Fruit fly (Drosophila melanogaster) whole organism, adult: ENCODE measurements around the gene CG9029.

ENCODE experiments used
- CG11617 ChIP-seq: fragments of 200-800 bp; sonication (Bioruptor generic); optimal IDR thresholded peaks from 2 replicates; lab custom pipeline; 2017; ENCODE audit warnings: mild to moderate bottlenecking, missing biosample characterization, missing genetic modification reagents, missing genetic modification characterization
- CG12768 ChIP-seq: fragments of 200-800 bp; sonication (Bioruptor generic); optimal IDR thresholded peaks from 2 replicates; lab custom pipeline; 2017; ENCODE audit warnings: missing biosample characterization, missing genetic modification characterization, mild to moderate bottlenecking, moderate library complexity, missing genetic modification reagents
- CG14711 ChIP-seq: fragments of 200-800 bp; sonication (Bioruptor generic); optimal IDR thresholded peaks from 2 replicates; lab custom pipeline; 2018; ENCODE audit warnings: missing biosample characterization, mild to moderate bottlenecking, missing genetic modification characterization, moderate library complexity
- CG1620 ChIP-seq: fragments of 200-800 bp; sonication (Bioruptor generic); optimal IDR thresholded peaks from 2 replicates; lab custom pipeline; 2016; ENCODE audit warnings: missing biosample characterization, missing genetic modification characterization
- CG33017 ChIP-seq: fragments of 200-800 bp; sonication (Bioruptor generic); optimal IDR thresholded peaks from 2 replicates; lab custom pipeline; 2018; ENCODE audit warnings: missing biosample characterization, mild to moderate bottlenecking, missing genetic modification characterization, moderate library complexity
- CG5204 ChIP-seq: fragments of 200-800 bp; sonication (Bioruptor generic); optimal IDR thresholded peaks from 2 replicates; lab custom pipeline; 2016; ENCODE audit warnings: missing biosample characterization, missing genetic modification characterization
- CG7045 ChIP-seq: fragments of 200-800 bp; sonication (Bioruptor generic); optimal IDR thresholded peaks from 2 replicates; lab custom pipeline; 2017; ENCODE audit warnings: missing biosample characterization, mild to moderate bottlenecking, missing genetic modification characterization
- CG7101 ChIP-seq: fragments of 200-800 bp; sonication (Bioruptor generic); optimal IDR thresholded peaks from 2 replicates; lab custom pipeline; 2018; ENCODE audit warnings: missing biosample characterization, mild to moderate bottlenecking, missing genetic modification characterization, moderate library complexity
- Clk ChIP-seq: fragments of 200-800 bp; sonication (Bioruptor generic); optimal IDR thresholded peaks from 2 replicates; lab custom pipeline; 2017; ENCODE audit warnings: missing biosample characterization, missing genetic modification characterization
- Crg-1 ChIP-seq: fragments of 200-800 bp; sonication (Bioruptor generic); optimal IDR thresholded peaks from 2 replicates; lab custom pipeline; 2016; ENCODE audit warnings: missing biosample characterization, missing genetic modification characterization
- Hr96 ChIP-seq: fragments of 200-800 bp; sonication (Bioruptor generic); optimal IDR thresholded peaks from 2 replicates; lab custom pipeline; 2016; ENCODE audit warnings: missing biosample characterization, missing genetic modification characterization
- Mnt ChIP-seq: fragments of 200-800 bp; sonication (Bioruptor generic); optimal IDR thresholded peaks from 2 replicates; lab custom pipeline; 2016; ENCODE audit warnings: missing biosample characterization, mild to moderate bottlenecking, missing genetic modification characterization
- bab1 ChIP-seq: fragments of 200-800 bp; sonication (Bioruptor generic); optimal IDR thresholded peaks from 3 replicates; lab custom pipeline; 2019; ENCODE audit warnings: missing biosample characterization, mild to moderate bottlenecking, missing genetic modification characterization, moderate library complexity
- cic ChIP-seq: fragments of 200-800 bp; sonication (Bioruptor generic); optimal IDR thresholded peaks from 2 replicates; lab custom pipeline; 2017; ENCODE audit warnings: missing biosample characterization, mild to moderate bottlenecking, missing genetic modification characterization, moderate library complexity
- cnc ChIP-seq, 2 experiments: fragments of >200 bp; optimal IDR thresholded peaks; 2 replicates each; lab custom pipeline; 2017
- ovo ChIP-seq: fragments of 200-800 bp; sonication (Bioruptor generic); optimal IDR thresholded peaks from 2 replicates; lab custom pipeline; 2016; ENCODE audit warnings: missing biosample characterization, missing genetic modification characterization
- pad ChIP-seq: fragments of 200-800 bp; sonication (Bioruptor generic); optimal IDR thresholded peaks from 3 replicates; lab custom pipeline; 2017; ENCODE audit warnings: missing biosample characterization, missing genetic modification characterization, mild to moderate bottlenecking, moderate library complexity, missing genetic modification reagents
- tj ChIP-seq: fragments of 200-800 bp; sonication (Bioruptor generic); optimal IDR thresholded peaks from 3 replicates; lab custom pipeline; 2017; ENCODE audit warnings: missing biosample characterization, mild to moderate bottlenecking, missing genetic modification characterization, moderate library complexity
- toe ChIP-seq: fragments of 200-800 bp; sonication (Bioruptor generic); optimal IDR thresholded peaks from 2 replicates; lab custom pipeline; 2016; ENCODE audit warnings: missing biosample characterization, missing genetic modification characterization

The CG9029 gene

DNA sequence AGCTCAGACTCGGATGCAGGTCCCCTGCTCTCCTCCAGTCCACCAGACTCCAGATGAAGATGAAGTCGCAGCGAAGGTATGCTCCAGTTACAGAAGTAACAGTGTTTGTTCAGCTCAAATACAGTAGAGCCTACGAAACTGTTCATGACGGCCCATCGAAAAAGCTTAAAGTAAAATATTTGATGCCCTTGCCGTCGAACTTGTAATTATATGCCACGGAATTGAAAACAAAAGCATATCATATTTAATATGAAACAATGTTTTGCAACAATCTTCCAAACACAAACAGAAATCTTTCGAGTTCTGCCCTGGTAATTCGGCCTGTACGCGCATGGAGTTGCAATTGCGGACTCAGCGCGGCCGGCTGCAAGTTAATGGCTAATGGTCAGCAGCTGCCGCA is 4.6 kb upstream of the CG9029 start:
- TF ChIP-seq tj (GFP tag; lab: Kevin White, UChicago) (no peak), cnc (optimal IDR thresholded peaks at IDR 0.05; lab: Kevin White, UChicago) (no peak), CG7101 (tag; lab: Kevin White, UChicago) (no peak), Mnt (GFP tag; lab: Kevin White, UChicago) (no peak), CG5204 (GFP tag; lab: Kevin White, UChicago) (no peak), CG14711 (tag; lab: Kevin White, UChicago) (no peak), CG7045 (GFP tag; lab: Kevin White, UChicago) (no peak), ovo (GFP tag; lab: Kevin White, UChicago) (no peak), CG11617 (GFP tag; lab: Kevin White, UChicago) (no peak), Crg-1 (GFP tag; lab: Kevin White, UChicago) (no peak)

dm6 chr2L:5883441-5883840 is 2.4 kb upstream of the CG9029 start, which contains the start of gene CG44574:
Gene CG44574, plus strand, starts transcription at chr2L:5883741.
- TF ChIP-seq CG7101 (tag; lab: Kevin White, UChicago) (no peak), cnc (optimal IDR thresholded peaks at IDR 0.05; lab: Kevin White, UChicago) (no peak), cic (GFP tag; lab: Kevin White, UChicago) (no peak), CG11617 (GFP tag; lab: Kevin White, UChicago) (no peak), Crg-1 (GFP tag; lab: Kevin White, UChicago) (no peak), tj (GFP tag; lab: Kevin White, UChicago) (no peak), CG14711 (tag; lab: Kevin White, UChicago) (no peak), CG7045 (GFP tag; lab: Kevin White, UChicago) (no peak), Hr96 (GFP tag; lab: Kevin White, UChicago) (no peak)

dm6 chr2L:5884674-5885073 is 1.1 kb upstream of the CG9029 start, which contains the start of the genes Sfp26Ac and CG43185:
Gene Sfp26Ac, minus strand, starts transcription at chr2L:5884774.
Gene CG43185, plus strand, starts transcription at chr2L:5884888.
- TF ChIP-seq CG11617 (GFP tag; lab: Kevin White, UChicago) (no peak), CG33017 (tag; lab: Kevin White, UChicago) (no peak), CG1620 (GFP tag; lab: Kevin White, UChicago) (no peak), CG7101 (tag; lab: Kevin White, UChicago) (no peak), bab1 (GFP tag; lab: Kevin White, UChicago) (no peak), tj (GFP tag; lab: Kevin White, UChicago) (no peak), Clk (GFP tag; lab: Kevin White, UChicago) (no peak), CG12768 (GFP tag; lab: Kevin White, UChicago) (no peak), ovo (GFP tag; lab: Kevin White, UChicago) (no peak), Hr96 (GFP tag; lab: Kevin White, UChicago) (no peak)

- no peak for TF ChIP-seq cnc (optimal IDR thresholded peaks at IDR 0.05; lab: Kevin White, UChicago)
- TF ChIP-seq pad (GFP tag; lab: Kevin White, UChicago), result no peak
- no peak for TF ChIP-seq CG7045 (GFP tag; lab: Kevin White, UChicago)
These were observed 1.2 kb downstream of the CG9029 start for dm6 chr2L:5886955-5887354.

- TF ChIP-seq Clk (GFP tag; lab: Kevin White, UChicago), result no peak
- TF ChIP-seq ovo (GFP tag; lab: Kevin White, UChicago), result no peak
- TF ChIP-seq CG5204 (GFP tag; lab: Kevin White, UChicago), result no peak
- no peak for TF ChIP-seq CG7101 (tag; lab: Kevin White, UChicago)
- no peak for TF ChIP-seq CG33017 (tag; lab: Kevin White, UChicago)
- no peak for TF ChIP-seq CG1620 (GFP tag; lab: Kevin White, UChicago)
These were observed 4.8 kb downstream of the CG9029 start for dm6 chr2L:5890556-5890955.

- TF ChIP-seq Clk (GFP tag; lab: Kevin White, UChicago), result no peak
- no peak for TF ChIP-seq CG7045 (GFP tag; lab: Kevin White, UChicago)
- TF ChIP-seq CG5204 (GFP tag; lab: Kevin White, UChicago), result no peak
These were observed 7.0 kb downstream of the CG9029 start, which contains the start of gene Acp26Ab for dm6 chr2L:5892762-5893161. Gene Acp26Ab, minus strand, starts transcription at chr2L:5892862.

- TF ChIP-seq ovo (GFP tag; lab: Kevin White, UChicago) (no peak), tj (GFP tag; lab: Kevin White, UChicago) (peak; percentile 68)
These were observed 8.0 kb downstream of the CG9029 start, which contains the start of gene Acp26Aa for dm6 chr2L:5893796-5894195. Gene Acp26Aa, minus strand, starts transcription at chr2L:5893896.

dm6 chr2L:5894533-5894932 is 8.7 kb downstream of the CG9029 start:
- TF ChIP-seq toe (GFP tag; lab: Kevin White, UChicago) (no peak), CG7045 (GFP tag; lab: Kevin White, UChicago) (no peak)
